Worm (Caenorhabditis elegans) whole organism, late embryonic: ENCODE data around the gene fbxb-3.

Experiments
- C08G9.2 ChIP-seq: sonication (generic microtip); optimal IDR thresholded peaks from 2 replicates; lab custom pipeline; 2016; ENCODE audit warnings: mild to moderate bottlenecking, missing genetic modification characterization, moderate library complexity, missing compliant biosample characterization
- F13H6.1 ChIP-seq: sonication (generic microtip); optimal IDR thresholded peaks from 2 replicates; lab custom pipeline; 2016; ENCODE audit warnings: missing genetic modification characterization, missing compliant biosample characterization
- K09A11.1 ChIP-seq: sonication (generic microtip); optimal IDR thresholded peaks from 2 replicates; lab custom pipeline; 2017; ENCODE audit warnings: antibody characterized with exemption, mild to moderate bottlenecking, missing genetic modification characterization, missing compliant biosample characterization; ENCODE audit not compliant: insufficient read depth
- T23F11.4 ChIP-seq: fragments of 200-800 bp; sonication (Bioruptor generic); optimal IDR thresholded peaks from 2 replicates; lab custom pipeline; 2018; ENCODE audit warnings: mild to moderate bottlenecking, missing genetic modification characterization, missing compliant biosample characterization
- Y22D7AL.16 ChIP-seq: sonication (generic microtip); optimal IDR thresholded peaks from 2 replicates; lab custom pipeline; 2016; ENCODE audit warnings: missing genetic modification characterization, missing compliant biosample characterization
- ama-1 ChIP-seq: fragments of 150-350 bp; optimal IDR thresholded peaks from 2 replicates; lab custom pipeline; 2014
- ceh-14 ChIP-seq: sonication (generic microtip); optimal IDR thresholded peaks from 2 replicates; lab custom pipeline; 2016; ENCODE audit warnings: missing genotype, missing genetic modification characterization, missing compliant biosample characterization
- ceh-19 ChIP-seq: fragments of 200-800 bp; sonication (Bioruptor generic); optimal IDR thresholded peaks from 2 replicates; lab custom pipeline; 2018; ENCODE audit warnings: mild to moderate bottlenecking, missing genetic modification characterization, missing compliant biosample characterization
- ceh-2 ChIP-seq: sonication (generic microtip); optimal IDR thresholded peaks from 2 replicates; lab custom pipeline; 2016; ENCODE audit warnings: missing genotype, missing genetic modification characterization, missing compliant biosample characterization
- ceh-24 ChIP-seq: sonication (generic microtip); optimal IDR thresholded peaks from 2 replicates; lab custom pipeline; 2016; ENCODE audit warnings: mild to moderate bottlenecking, missing genetic modification characterization, missing compliant biosample characterization
- ceh-31 ChIP-seq: sonication (generic microtip); optimal IDR thresholded peaks from 2 replicates; lab custom pipeline; 2016; ENCODE audit warnings: missing genetic modification characterization, missing compliant biosample characterization
- ceh-34 ChIP-seq: sonication (generic microtip); optimal IDR thresholded peaks from 2 replicates; lab custom pipeline; 2016; ENCODE audit warnings: mild to moderate bottlenecking, missing genetic modification characterization, missing compliant biosample characterization
- ceh-48 ChIP-seq: sonication (generic microtip); optimal IDR thresholded peaks from 2 replicates; lab custom pipeline; 2016; ENCODE audit warnings: missing genetic modification characterization, inconsistent platforms, missing compliant biosample characterization
- ceh-6 ChIP-seq: fragments of 200-800 bp; sonication (Bioruptor generic); optimal IDR thresholded peaks from 2 replicates; lab custom pipeline; 2018; ENCODE audit warnings: mild to moderate bottlenecking, missing genetic modification characterization, missing compliant biosample characterization
- ceh-9 ChIP-seq: sonication (generic microtip); optimal IDR thresholded peaks from 2 replicates; lab custom pipeline; 2016; ENCODE audit warnings: mild to moderate bottlenecking, missing genetic modification characterization, inconsistent platforms, missing compliant biosample characterization
- che-1 ChIP-seq: sonication (generic microtip); optimal IDR thresholded peaks from 2 replicates; lab custom pipeline; 2016; ENCODE audit warnings: mild to moderate bottlenecking, missing genetic modification characterization, missing compliant biosample characterization
- dmd-4 ChIP-seq: sonication (generic microtip); optimal IDR thresholded peaks from 2 replicates; lab custom pipeline; 2016; ENCODE audit warnings: borderline replicate concordance, missing genetic modification characterization, missing compliant biosample characterization
- elt-4 ChIP-seq: sonication (generic microtip); optimal IDR thresholded peaks from 2 replicates; lab custom pipeline; 2016; ENCODE audit warnings: missing genetic modification characterization, missing compliant biosample characterization
- fkh-10 ChIP-seq: fragments of 150-350 bp; optimal IDR thresholded peaks from 2 replicates; lab custom pipeline; 2014; ENCODE audit warnings: missing biosample characterization, missing genetic modification reagents, missing genetic modification characterization
- fkh-6 ChIP-seq: sonication (generic microtip); optimal IDR thresholded peaks from 2 replicates; lab custom pipeline; 2016; ENCODE audit warnings: missing genetic modification characterization, missing compliant biosample characterization
- hlh-13 ChIP-seq: fragments of 200-800 bp; sonication (Bioruptor generic); optimal IDR thresholded peaks from 2 replicates; lab custom pipeline; 2018; ENCODE audit warnings: mild to moderate bottlenecking, missing genetic modification characterization, missing compliant biosample characterization
- hlh-15 ChIP-seq: sonication (generic microtip); optimal IDR thresholded peaks from 2 replicates; lab custom pipeline; 2016; ENCODE audit warnings: missing genetic modification characterization, missing compliant biosample characterization
- hlh-6 ChIP-seq: sonication (generic microtip); optimal IDR thresholded peaks from 2 replicates; lab custom pipeline; 2016; ENCODE audit warnings: missing genotype, missing genetic modification characterization, missing compliant biosample characterization
- hlh-8 ChIP-seq: sonication (generic microtip); optimal IDR thresholded peaks from 2 replicates; lab custom pipeline; 2016; ENCODE audit warnings: missing genotype, missing genetic modification characterization, missing compliant biosample characterization
- lim-6 ChIP-seq: sonication (generic microtip); optimal IDR thresholded peaks from 2 replicates; lab custom pipeline; 2016; ENCODE audit warnings: missing genetic modification characterization, missing compliant biosample characterization
- madf-2 ChIP-seq: sonication (generic microtip); optimal IDR thresholded peaks from 2 replicates; lab custom pipeline; 2017; ENCODE audit warnings: missing genetic modification characterization, missing compliant biosample characterization
- mec-3 ChIP-seq: sonication (generic microtip); optimal IDR thresholded peaks from 2 replicates; lab custom pipeline; 2016; ENCODE audit warnings: borderline replicate concordance, missing genetic modification characterization, missing compliant biosample characterization
- nfya-1 ChIP-seq: sonication (generic microtip); optimal IDR thresholded peaks from 2 replicates; lab custom pipeline; 2017; ENCODE audit warnings: missing genetic modification characterization, mild to moderate bottlenecking, missing compliant biosample characterization, antibody characterized with exemption, moderate library complexity
- odd-2 ChIP-seq: sonication (generic microtip); optimal IDR thresholded peaks from 2 replicates; lab custom pipeline; 2017; ENCODE audit warnings: antibody characterized with exemption, mild to moderate bottlenecking, missing genetic modification characterization, missing compliant biosample characterization
- pag-3 ChIP-seq: sonication (generic microtip); optimal IDR thresholded peaks from 2 replicates; lab custom pipeline; 2016; ENCODE audit warnings: missing compliant biosample characterization, missing genetic modification characterization, borderline replicate concordance
- pax-1 ChIP-seq: fragments of 150-350 bp; optimal IDR thresholded peaks from 2 replicates; lab custom pipeline; 2014; ENCODE audit warnings: missing biosample characterization, missing genetic modification characterization
- pqm-1 ChIP-seq: sonication (generic microtip); optimal IDR thresholded peaks from 2 replicates; lab custom pipeline; 2016; ENCODE audit warnings: missing genetic modification characterization, missing compliant biosample characterization
- pros-1 ChIP-seq: fragments of 150-350 bp; optimal IDR thresholded peaks from 2 replicates; lab custom pipeline; 2014; ENCODE audit warnings: missing biosample characterization, missing genetic modification reagents, missing genetic modification characterization
- ref-2 ChIP-seq: sonication (generic microtip); optimal IDR thresholded peaks from 2 replicates; lab custom pipeline; 2016; ENCODE audit warnings: missing genetic modification characterization, missing compliant biosample characterization
- sox-4 ChIP-seq: sonication (generic microtip); optimal IDR thresholded peaks from 2 replicates; lab custom pipeline; 2017; ENCODE audit warnings: mild to moderate bottlenecking, missing genetic modification characterization, inconsistent platforms, missing compliant biosample characterization
- syd-9 ChIP-seq: sonication (generic microtip); optimal IDR thresholded peaks from 2 replicates; lab custom pipeline; 2016; ENCODE audit warnings: mild to moderate bottlenecking, missing genetic modification characterization, moderate library complexity, missing compliant biosample characterization
- tbx-2 ChIP-seq: sonication (generic microtip); optimal IDR thresholded peaks from 2 replicates; lab custom pipeline; 2016; ENCODE audit warnings: missing genetic modification characterization, missing compliant biosample characterization
- tbx-7 ChIP-seq: sonication (generic microtip); optimal IDR thresholded peaks from 2 replicates; lab custom pipeline; 2016; ENCODE audit warnings: missing genotype, missing genetic modification characterization, missing compliant biosample characterization
- ttx-3 ChIP-seq: sonication (generic microtip); optimal IDR thresholded peaks from 2 replicates; lab custom pipeline; 2016; ENCODE audit warnings: missing genetic modification reagents, missing genetic modification characterization, missing compliant biosample characterization
- unc-42 ChIP-seq: sonication (generic microtip); optimal IDR thresholded peaks from 2 replicates; lab custom pipeline; 2016; ENCODE audit warnings: missing genotype, missing genetic modification characterization, missing compliant biosample characterization
- zip-5 ChIP-seq: sonication (generic microtip); optimal IDR thresholded peaks from 2 replicates; lab custom pipeline; 2016; ENCODE audit warnings: missing genetic modification characterization, missing compliant biosample characterization
- ztf-16 ChIP-seq: sonication (generic microtip); optimal IDR thresholded peaks from 2 replicates; lab custom pipeline; 2017; ENCODE audit warnings: missing genetic modification characterization, missing compliant biosample characterization

Gene fbxb-3

ce11 chrIV:11868452-11868851 is 29.7 kb downstream of the fbxb-3 start:
- TF ChIP-seq odd-2 (no peak), dmd-4 (no peak), unc-42 (tag; lab: Kevin White, UChicago) (no peak), tbx-7 (no peak), elt-4 (no peak), fkh-10 (GFP tag; lab: Kevin White, UChicago) (no peak), ceh-24 (tag; lab: Kevin White, UChicago) (no peak), ttx-3 (tag; lab: Kevin White, UChicago) (no peak), ama-1 (lab: Kevin White, UChicago) (no peak), pqm-1 (tag; lab: Kevin White, UChicago) (no peak), mec-3 (tag; lab: Kevin White, UChicago) (no peak), pag-3 (tag; lab: Kevin White, UChicago) (no peak), zip-5 (tag; lab: Kevin White, UChicago) (no peak), madf-2 (tag; lab: Kevin White, UChicago) (no peak), ceh-2 (tag; lab: Kevin White, UChicago) (no peak), hlh-13 (GFP tag; lab: Kevin White, UChicago) (no peak), pax-1 (tag; lab: Kevin White, UChicago) (no peak)

ce11 chrIV:11871083-11871482 is 32.3 kb downstream of the fbxb-3 start:
- TF ChIP-seq syd-9 (tag; lab: Kevin White, UChicago) (peak; percentile 43), odd-2 (no peak), unc-42 (tag; lab: Kevin White, UChicago) (peak; percentile 57), tbx-2 (tag; lab: Kevin White, UChicago) (peak; percentile 32), sox-4 (peak; percentile 26), C08G9.2 (tag; lab: Kevin White, UChicago) (peak; percentile 57), T23F11.4 (GFP tag; lab: Kevin White, UChicago) (no peak), pros-1 (tag; lab: Kevin White, UChicago) (peak; percentile 65), fkh-6 (tag; lab: Kevin White, UChicago) (no peak), ceh-34 (tag; lab: Kevin White, UChicago) (peak; percentile 48), ceh-48 (tag; lab: Kevin White, UChicago) (peak; percentile 93), ceh-31 (tag; lab: Kevin White, UChicago) (peak; percentile 49), ref-2 (tag; lab: Kevin White, UChicago) (no peak), ztf-16 (no peak), che-1 (tag; lab: Kevin White, UChicago) (no peak), hlh-6 (peak; percentile 32), elt-4 (peak; percentile 1)

ce11 chrIV:11871898-11872297 is 33.1 kb downstream of the fbxb-3 start:
- TF ChIP-seq unc-42 (tag; lab: Kevin White, UChicago) (peak; percentile 66), nfya-1 (tag; lab: Kevin White, UChicago) (peak; percentile 16), hlh-15 (tag; lab: Kevin White, UChicago) (no peak), ceh-14 (tag; lab: Kevin White, UChicago) (peak; percentile 64), ceh-9 (tag; lab: Kevin White, UChicago) (peak; percentile 27), lim-6 (peak; percentile 45), K09A11.1 (no peak), ceh-31 (tag; lab: Kevin White, UChicago) (peak; percentile 18), ttx-3 (tag; lab: Kevin White, UChicago) (peak; percentile 41)

- TF ChIP-seq Y22D7AL.16, result no peak
- TF ChIP-seq ceh-9 (tag; lab: Kevin White, UChicago), result no peak
- TF ChIP-seq ceh-19, result no peak
- TF ChIP-seq hlh-8 (tag; lab: Kevin White, UChicago), result no peak
- no peak for TF ChIP-seq F13H6.1
- TF ChIP-seq ttx-3 (tag; lab: Kevin White, UChicago), result no peak
- no peak for TF ChIP-seq ceh-6 (GFP tag; lab: Kevin White, UChicago)
Observed at ce11 chrIV:11877674-11878073, 38.9 kb downstream of the fbxb-3 start, which contains the start of gene pph-2. pph-2 (minus strand) TSS chrIV:11877774.
